Worm (Caenorhabditis elegans) whole organism, early embryonic: ENCODE data around the gene R09B5.11.

Source experiments
- B0310.2 ChIP-seq: sonication (generic microtip); optimal IDR thresholded peaks from 2 replicates; lab custom pipeline; 2016; ENCODE audit warnings: mild to moderate bottlenecking, missing genetic modification characterization, missing compliant biosample characterization
- F13C5.2 ChIP-seq: sonication (generic microtip); optimal IDR thresholded peaks from 2 replicates; lab custom pipeline; 2017; ENCODE audit warnings: mild to moderate bottlenecking, missing genetic modification characterization, inconsistent platforms, missing compliant biosample characterization
- aly-1 ChIP-seq: sonication (generic microtip); optimal IDR thresholded peaks from 2 replicates; lab custom pipeline; 2016; ENCODE audit warnings: missing genetic modification characterization, missing compliant biosample characterization
- ama-1 ChIP-seq: fragments of 150-350 bp; optimal IDR thresholded peaks from 2 replicates; lab custom pipeline; 2014
- ceh-13 ChIP-seq: fragments of 200-800 bp; sonication (Bioruptor generic); optimal IDR thresholded peaks from 2 replicates; lab custom pipeline; 2018; ENCODE audit warnings: mild to moderate bottlenecking, missing genetic modification characterization, missing compliant biosample characterization
- ceh-36 ChIP-seq: sonication (generic microtip); optimal IDR thresholded peaks from 2 replicates; lab custom pipeline; 2016; ENCODE audit warnings: missing genetic modification characterization, inconsistent platforms, missing compliant biosample characterization
- ets-7 ChIP-seq: sonication (generic microtip); optimal IDR thresholded peaks from 2 replicates; lab custom pipeline; 2016; ENCODE audit warnings: missing genotype, missing genetic modification characterization, missing compliant biosample characterization
- flt-1 ChIP-seq: fragments of 200-800 bp; sonication (Bioruptor generic); IDR thresholded peaks from 2 replicates; pipeline ENCODE4 v1.3.6; 2022; ENCODE audit warnings: missing genetic modification characterization, missing compliant biosample characterization
- hmbx-1 ChIP-seq: sonication (generic microtip); optimal IDR thresholded peaks from 2 replicates; lab custom pipeline; 2016; ENCODE audit warnings: mild to moderate bottlenecking, missing genetic modification characterization, missing compliant biosample characterization
- hmg-4 ChIP-seq: fragments of 200-800 bp; sonication (Bioruptor generic); optimal IDR thresholded peaks from 2 replicates; lab custom pipeline; 2018; ENCODE audit warnings: mild to moderate bottlenecking, missing genetic modification characterization, missing compliant biosample characterization
- hnd-1 ChIP-seq: sonication (generic microtip); optimal IDR thresholded peaks from 2 replicates; lab custom pipeline; 2016; ENCODE audit warnings: missing genetic modification characterization, missing compliant biosample characterization
- pes-1 ChIP-seq: fragments of 200-800 bp; sonication (Bioruptor generic); IDR thresholded peaks from 2 replicates; pipeline ENCODE4 v1.3.6; 2022; ENCODE audit warnings: missing genetic modification reagents, missing genetic modification characterization, missing compliant biosample characterization
- scrt-1 ChIP-seq: fragments of 200-800 bp; sonication (Bioruptor generic); IDR thresholded peaks from 2 replicates; pipeline ENCODE4 v1.3.6; 2022; ENCODE audit warnings: missing genetic modification characterization, missing compliant biosample characterization
- sea-1 ChIP-seq: fragments of 200-800 bp; sonication (Bioruptor generic); conservative IDR thresholded peaks from 2 replicates; pipeline ENCODE4 v1.3.6; 2022; ENCODE audit warnings: missing genetic modification characterization, missing compliant biosample characterization
- tbx-11 ChIP-seq: fragments of 200-800 bp; sonication (Bioruptor generic); IDR thresholded peaks from 2 replicates; pipeline ENCODE4 v1.3.6; 2022; ENCODE audit warnings: missing genetic modification characterization, missing compliant biosample characterization
- tbx-37 ChIP-seq: fragments of 200-800 bp; sonication (Bioruptor generic); conservative IDR thresholded peaks from 2 replicates; pipeline ENCODE4 v1.3.6; 2022; ENCODE audit warnings: missing genetic modification reagents, missing genetic modification characterization, missing compliant biosample characterization
- tra-4 ChIP-seq: sonication (generic microtip); optimal IDR thresholded peaks from 2 replicates; lab custom pipeline; 2017; ENCODE audit warnings: missing genetic modification characterization, missing compliant biosample characterization

The R09B5.11 gene

DNA sequence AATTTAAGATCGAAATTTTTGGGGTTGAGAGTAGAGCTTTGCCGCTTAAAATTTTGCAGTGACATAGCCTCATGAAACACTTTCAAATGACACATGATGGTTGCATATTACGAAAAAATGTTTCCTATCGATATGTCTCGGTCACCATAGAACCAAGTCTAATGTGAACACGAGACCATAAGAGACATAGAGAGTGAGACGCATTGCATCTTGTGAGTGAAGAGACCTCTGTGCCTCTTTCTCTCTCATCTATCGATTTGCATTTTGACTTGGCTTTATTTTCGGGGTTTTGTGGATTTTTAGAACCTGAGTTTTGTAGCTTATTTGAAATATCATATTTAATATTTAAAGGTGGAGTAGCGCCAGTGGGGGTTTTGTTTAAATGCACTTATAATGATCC lies 27.9 kb downstream of the R09B5.11 start:
- TF ChIP-seq hmbx-1 (tag; lab: Kevin White, UChicago): no peak
- no peak for TF ChIP-seq ceh-13 (GFP tag; lab: Kevin White, UChicago)
- no peak for TF ChIP-seq ceh-36 (tag; lab: Kevin White, UChicago)
- no peak for TF ChIP-seq tbx-37
- no peak for TF ChIP-seq aly-1 (tag; lab: Kevin White, UChicago)
- TF ChIP-seq hnd-1 (tag; lab: Kevin White, UChicago): no peak
- no peak for TF ChIP-seq scrt-1 (GFP tag; lab: Robert Waterston, UW)
- TF ChIP-seq hmg-4 (GFP tag; lab: Kevin White, UChicago): no peak
- no peak for TF ChIP-seq tbx-11
- no peak for TF ChIP-seq ets-7 (tag; lab: Kevin White, UChicago)
- no peak for TF ChIP-seq F13C5.2 (tag; lab: Kevin White, UChicago)
- TF ChIP-seq tra-4 (tag; lab: Kevin White, UChicago): no peak

DNA sequence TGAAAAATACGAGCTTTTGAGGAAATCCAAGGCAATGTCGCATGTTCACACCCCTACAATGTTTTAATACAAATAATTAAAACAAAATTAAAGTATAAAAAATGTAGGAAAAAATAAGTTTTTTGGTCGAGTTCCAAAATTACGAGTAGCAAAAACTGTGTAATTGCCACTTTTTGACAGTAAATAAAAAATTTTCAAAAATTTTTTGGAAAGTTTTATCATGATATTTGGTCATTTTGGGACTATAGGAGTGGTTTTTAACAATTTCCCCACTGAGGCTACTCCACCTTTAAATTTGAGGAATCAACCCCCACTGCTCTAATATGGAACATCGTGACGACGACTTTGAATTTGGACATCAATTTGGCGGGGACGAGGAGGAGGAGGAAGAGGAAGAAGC lies 28.4 kb downstream of the R09B5.11 start, which contains the start of gene gid-8:
TSS of gene gid-8 (plus strand) at position 301 of the 400 bp plus-strand sequence.
- TF ChIP-seq ets-7 (tag; lab: Kevin White, UChicago) (no peak), hmg-4 (GFP tag; lab: Kevin White, UChicago) (no peak), B0310.2 (tag; lab: Kevin White, UChicago) (no peak), sea-1 (no peak), F13C5.2 (tag; lab: Kevin White, UChicago) (no peak), aly-1 (tag; lab: Kevin White, UChicago) (no peak), pes-1 (GFP tag; lab: Robert Waterston, UW) (no peak), hnd-1 (tag; lab: Kevin White, UChicago) (no peak), ceh-13 (GFP tag; lab: Kevin White, UChicago) (no peak), tra-4 (tag; lab: Kevin White, UChicago) (no peak), flt-1 (GFP tag; lab: Robert Waterston, UW) (no peak), hmbx-1 (tag; lab: Kevin White, UChicago) (no peak), tbx-37 (no peak), tbx-11 (no peak), ama-1 (no peak), ceh-36 (tag; lab: Kevin White, UChicago) (no peak), scrt-1 (GFP tag; lab: Robert Waterston, UW) (no peak)

DNA sequence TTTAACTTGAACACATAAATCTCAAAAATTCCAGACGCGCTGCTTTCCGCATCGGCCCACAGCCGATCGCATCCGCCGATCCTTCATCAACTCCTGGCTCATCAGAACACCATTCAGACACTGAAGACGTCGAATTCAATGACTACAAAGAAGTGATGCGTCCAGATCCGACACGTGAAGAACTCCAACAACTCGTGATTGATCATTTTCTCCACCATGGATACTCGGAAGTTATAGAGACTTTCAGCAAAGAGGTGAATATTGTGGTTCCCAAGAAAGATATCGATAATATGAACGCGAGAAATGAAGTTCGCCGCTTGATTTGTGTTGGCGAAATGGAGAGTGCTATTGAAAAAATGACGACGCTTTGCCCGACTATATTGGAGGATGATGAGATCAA lies 29.9 kb downstream of the R09B5.11 start:
- TF ChIP-seq sea-1: no peak
- no peak for TF ChIP-seq F13C5.2 (tag; lab: Kevin White, UChicago)
- TF ChIP-seq ama-1: no peak
- TF ChIP-seq aly-1 (tag; lab: Kevin White, UChicago): no peak
- TF ChIP-seq ets-7 (tag; lab: Kevin White, UChicago): no peak
- TF ChIP-seq hnd-1 (tag; lab: Kevin White, UChicago): no peak
- TF ChIP-seq ceh-36 (tag; lab: Kevin White, UChicago): no peak
- no peak for TF ChIP-seq tra-4 (tag; lab: Kevin White, UChicago)
- TF ChIP-seq hmg-4 (GFP tag; lab: Kevin White, UChicago): no peak
- TF ChIP-seq flt-1 (GFP tag; lab: Robert Waterston, UW): no peak
- TF ChIP-seq tbx-37: no peak
- no peak for TF ChIP-seq tbx-11
- no peak for TF ChIP-seq hmbx-1 (tag; lab: Kevin White, UChicago)
- no peak for TF ChIP-seq scrt-1 (GFP tag; lab: Robert Waterston, UW)
- TF ChIP-seq ceh-13 (GFP tag; lab: Kevin White, UChicago): no peak
- no peak for TF ChIP-seq B0310.2 (tag; lab: Kevin White, UChicago)

DNA sequence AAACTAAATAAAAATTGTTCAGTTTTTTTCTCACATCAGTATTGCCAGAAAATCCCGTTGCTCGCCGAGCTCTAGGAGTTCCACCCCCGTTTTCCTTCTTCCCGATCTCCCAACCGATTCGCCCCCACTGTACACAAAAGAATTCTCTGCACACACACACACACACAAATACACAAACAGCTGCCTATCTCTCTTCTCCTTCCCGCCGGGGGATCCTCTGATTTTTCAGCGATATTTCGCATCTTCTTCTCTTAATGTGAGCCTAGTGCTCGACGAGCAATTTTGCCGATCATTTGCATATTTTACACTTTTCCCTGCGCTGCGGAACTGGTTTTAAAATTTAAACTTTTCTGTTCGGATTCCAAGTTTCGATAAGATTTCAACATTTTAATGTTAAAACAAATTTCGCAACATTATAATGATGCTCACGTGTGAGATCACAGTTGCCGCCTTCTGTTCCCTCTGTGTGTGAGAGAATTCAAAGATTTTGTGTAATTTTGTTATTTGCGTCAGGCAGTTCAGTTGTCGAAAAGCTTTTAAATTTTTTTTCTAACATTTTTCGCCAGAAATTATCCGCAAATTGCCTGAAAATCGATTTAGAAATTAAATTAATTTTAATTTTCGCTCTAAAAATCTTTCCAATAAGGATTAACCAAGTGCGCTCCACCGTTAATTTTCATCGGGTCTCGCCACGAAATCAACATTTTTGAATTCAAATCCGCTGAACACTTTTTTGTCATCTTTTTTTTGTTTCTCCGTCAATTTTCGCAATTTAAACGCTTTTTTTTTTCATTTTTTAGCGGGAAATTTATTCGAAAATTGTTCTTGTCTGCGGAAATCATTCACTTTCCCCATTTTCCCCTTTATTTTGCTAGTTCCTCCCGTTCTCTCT lies 32.3 kb downstream of the R09B5.11 start:
- no peak for TF ChIP-seq hnd-1 (tag; lab: Kevin White, UChicago)
- TF ChIP-seq aly-1 (tag; lab: Kevin White, UChicago): no peak
- TF ChIP-seq pes-1 (GFP tag; lab: Robert Waterston, UW): no peak
- no peak for TF ChIP-seq ama-1
- TF ChIP-seq ets-7 (tag; lab: Kevin White, UChicago): no peak
- TF ChIP-seq ceh-36 (tag; lab: Kevin White, UChicago): peak; percentile 6
- TF ChIP-seq tbx-11: no peak
- TF ChIP-seq sea-1: no peak
- TF ChIP-seq F13C5.2 (tag; lab: Kevin White, UChicago): no peak
- TF ChIP-seq tbx-37: no peak
- no peak for TF ChIP-seq tra-4 (tag; lab: Kevin White, UChicago)
- peak; percentile 46 for TF ChIP-seq hmg-4 (GFP tag; lab: Kevin White, UChicago)
- TF ChIP-seq scrt-1 (GFP tag; lab: Robert Waterston, UW): no peak
- TF ChIP-seq ceh-13 (GFP tag; lab: Kevin White, UChicago): no peak
- no peak for TF ChIP-seq B0310.2 (tag; lab: Kevin White, UChicago)

DNA sequence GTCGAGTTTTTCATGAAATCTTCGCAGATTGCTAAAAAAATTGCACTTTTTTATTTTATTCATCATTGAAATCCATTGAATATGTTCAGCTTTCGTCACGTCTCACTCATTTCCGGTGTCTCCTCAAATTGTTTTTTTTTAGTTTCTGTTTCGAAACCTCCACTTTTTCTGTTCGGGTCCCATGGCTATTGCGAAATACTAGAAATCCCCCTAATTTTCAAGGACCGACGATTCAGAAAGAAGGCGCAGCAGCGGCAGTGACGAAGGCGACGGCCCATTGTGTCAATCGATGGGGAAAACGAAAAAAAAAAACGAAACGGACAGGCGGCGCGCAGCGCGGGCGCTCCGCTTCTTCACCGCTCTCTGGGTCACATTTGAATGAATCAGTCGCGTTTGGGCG lies 33.0 kb downstream of the R09B5.11 start:
- TF ChIP-seq tbx-11 (no peak), scrt-1 (GFP tag; lab: Robert Waterston, UW) (no peak), hmg-4 (GFP tag; lab: Kevin White, UChicago) (no peak), aly-1 (tag; lab: Kevin White, UChicago) (no peak), ceh-13 (GFP tag; lab: Kevin White, UChicago) (no peak), ets-7 (tag; lab: Kevin White, UChicago) (no peak), ceh-36 (tag; lab: Kevin White, UChicago) (no peak), F13C5.2 (tag; lab: Kevin White, UChicago) (no peak), flt-1 (GFP tag; lab: Robert Waterston, UW) (no peak), sea-1 (no peak), ama-1 (no peak), hnd-1 (tag; lab: Kevin White, UChicago) (no peak), pes-1 (GFP tag; lab: Robert Waterston, UW) (no peak), tra-4 (tag; lab: Kevin White, UChicago) (no peak), hmbx-1 (tag; lab: Kevin White, UChicago) (no peak), B0310.2 (tag; lab: Kevin White, UChicago) (no peak), tbx-37 (no peak)

DNA sequence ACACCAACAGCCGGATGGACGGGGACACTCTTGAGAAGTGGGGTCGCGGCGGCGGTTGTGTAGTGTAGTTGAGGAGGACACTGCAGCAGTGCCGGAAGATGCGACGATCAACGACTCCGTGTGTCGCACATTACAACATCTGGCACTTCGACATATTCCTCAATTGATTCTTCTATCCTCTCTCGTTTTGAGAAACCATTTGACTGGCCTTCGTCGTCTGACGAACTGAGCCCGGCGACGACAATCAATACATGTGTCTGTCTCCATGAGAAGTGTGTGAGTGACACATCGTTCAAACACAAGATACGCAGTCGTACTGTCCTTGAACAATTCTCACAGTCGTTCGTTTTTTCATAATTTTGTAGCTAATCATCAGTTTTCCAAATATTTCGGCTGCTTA lies 33.6 kb downstream of the R09B5.11 start:
- TF ChIP-seq hmg-4 (GFP tag; lab: Kevin White, UChicago) (peak; percentile 24), hnd-1 (tag; lab: Kevin White, UChicago) (no peak)
